Fruit fly (Drosophila melanogaster): Measurements from ENCODE around the gene cno.
A peak's percentile ranks its signal among the peaks of the same experiment; 100 is the strongest.

DNA sequence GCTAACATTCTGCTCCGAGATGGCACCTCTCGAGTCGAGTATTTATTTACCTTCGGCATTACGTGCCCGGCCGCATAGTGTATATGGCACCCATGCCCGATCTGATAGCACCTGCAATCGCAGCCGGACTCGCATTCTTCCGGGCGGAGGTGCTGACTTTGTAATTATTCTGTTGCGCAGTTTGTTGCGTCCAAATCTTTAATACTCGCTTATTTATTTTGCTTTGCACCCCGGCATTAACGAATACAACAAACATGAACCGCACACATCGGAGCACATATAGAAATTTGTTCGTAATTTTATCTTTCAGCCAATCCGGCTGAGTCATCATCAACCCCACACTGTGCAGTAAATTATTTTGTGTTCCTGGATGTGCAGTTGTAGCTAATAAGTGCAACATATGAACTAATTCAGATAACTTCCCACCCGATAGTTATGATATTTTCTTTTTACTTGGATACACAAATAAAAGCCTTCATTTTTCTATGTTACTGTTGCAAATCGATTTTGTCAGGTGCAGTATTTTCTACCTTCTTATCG is 44.8 kb upstream of the cno start:
- TF ChIP-seq CG6808 (GFP tag; optimal IDR thresholded peaks at IDR 0.05) (no peak), Gug (GFP tag; IDR thresholded peaks at IDR 0.05) (no peak), CG16779 (tag; optimal IDR thresholded peaks at IDR 0.05) (no peak), Hr38 (GFP tag; optimal IDR thresholded peaks at IDR 0.05) (no peak), Eip93F (GFP tag; optimal IDR thresholded peaks at IDR 0.05) (no peak), ss (GFP tag; optimal IDR thresholded peaks at IDR 0.05) (no peak), CG9139 (GFP tag; optimal IDR thresholded peaks at IDR 0.05) (no peak), Sox102F (GFP tag; optimal IDR thresholded peaks at IDR 0.05) (no peak), acj6 (GFP tag; optimal IDR thresholded peaks at IDR 0.05) (no peak), vri (GFP tag; optimal IDR thresholded peaks at IDR 0.05) (peak; percentile 64), Blimp-1 (GFP tag; optimal IDR thresholded peaks at IDR 0.05) (no peak)
